Fruit fly (Drosophila melanogaster) whole organism, embryonic: ENCODE results near the gene CG13376.
A peak's percentile ranks its signal among the peaks of the same experiment; 100 is the strongest.

Experiments used
- CG10274 ChIP-seq: fragments of 200-800 bp; sonication (Bioruptor generic); optimal IDR thresholded peaks from 3 replicates; lab custom pipeline; 2017; ENCODE audit warnings: missing biosample characterization, mild to moderate bottlenecking, missing genetic modification characterization
- CG11456 ChIP-seq: fragments of 200-800 bp; sonication (Bioruptor generic); IDR thresholded peaks from 3 replicates; pipeline ENCODE4 v1.3.6; 2022; ENCODE audit warnings: missing biosample characterization, missing genetic modification characterization
- CG11504 ChIP-seq: fragments of 200-800 bp; sonication (Bioruptor generic); optimal IDR thresholded peaks from 3 replicates; lab custom pipeline; 2019; ENCODE audit warnings: missing biosample characterization, mild to moderate bottlenecking, missing genetic modification characterization, moderate library complexity
- CG11560 ChIP-seq: fragments of 200-800 bp; sonication (Bioruptor generic); IDR thresholded peaks from 3 replicates; pipeline ENCODE4 v1.3.6; 2022; ENCODE audit warnings: missing biosample characterization, missing genetic modification characterization
- CG11723 ChIP-seq: fragments of 200-800 bp; sonication (Bioruptor generic); optimal IDR thresholded peaks from 2 replicates; lab custom pipeline; 2017; ENCODE audit warnings: missing biosample characterization, mild to moderate bottlenecking, missing genetic modification characterization
- CG12071 ChIP-seq: fragments of 200-800 bp; sonication (Bioruptor generic); optimal IDR thresholded peaks from 3 replicates; lab custom pipeline; 2018; ENCODE audit warnings: missing biosample characterization, mild to moderate bottlenecking, missing genetic modification characterization
- CG13424 ChIP-seq: fragments of 200-800 bp; sonication (Bioruptor generic); optimal IDR thresholded peaks from 2 replicates; lab custom pipeline; 2019; ENCODE audit warnings: missing biosample characterization, mild to moderate bottlenecking, missing genetic modification characterization, moderate library complexity
- CG16813 ChIP-seq: fragments of 200-800 bp; sonication (Bioruptor generic); IDR thresholded peaks from 3 replicates; pipeline ENCODE4 v1.3.6; 2022; ENCODE audit warnings: missing biosample characterization, missing genetic modification characterization; ENCODE audit not compliant: partially characterized antibody
- CG18262 ChIP-seq: fragments of 200-800 bp; optimal IDR thresholded peaks from 3 replicates; lab custom pipeline; 2019; ENCODE audit warnings: missing biosample characterization, mild to moderate bottlenecking, missing genetic modification characterization, moderate library complexity
- CG2875 ChIP-seq: fragments of 200-800 bp; sonication (Bioruptor generic); optimal IDR thresholded peaks from 2 replicates; lab custom pipeline; 2017; ENCODE audit warnings: missing biosample characterization, mild to moderate bottlenecking, missing genetic modification characterization, missing genetic modification reagents
- CG30020 ChIP-seq: fragments of 200-800 bp; optimal IDR thresholded peaks from 2 replicates; lab custom pipeline; 2019; ENCODE audit warnings: missing biosample characterization, mild to moderate bottlenecking, missing genetic modification characterization, moderate library complexity
- CG30431 ChIP-seq: fragments of 200-800 bp; sonication (Bioruptor generic); optimal IDR thresholded peaks from 2 replicates; lab custom pipeline; 2017; ENCODE audit warnings: missing biosample characterization, missing genetic modification characterization
- CG3281 ChIP-seq: fragments of 200-800 bp; sonication (Bioruptor generic); optimal IDR thresholded peaks from 3 replicates; lab custom pipeline; 2017; ENCODE audit warnings: missing biosample characterization, mild to moderate bottlenecking, missing genetic modification characterization
- CG4424 ChIP-seq: fragments of 200-800 bp; sonication (Bioruptor generic); optimal IDR thresholded peaks from 3 replicates; lab custom pipeline; 2016; ENCODE audit warnings: missing biosample characterization, missing genetic modification characterization
- CG7839 ChIP-seq: fragments of 200-800 bp; sonication (Bioruptor generic); optimal IDR thresholded peaks from 3 replicates; lab custom pipeline; 2018; ENCODE audit warnings: missing biosample characterization, mild to moderate bottlenecking, missing genetic modification characterization, moderate library complexity
- D19B ChIP-seq: fragments of 200-800 bp; sonication (Bioruptor generic); optimal IDR thresholded peaks from 2 replicates; lab custom pipeline; 2017; ENCODE audit warnings: missing biosample characterization, mild to moderate bottlenecking, missing genetic modification characterization
- Doc2 ChIP-seq: fragments of 200-800 bp; sonication (Bioruptor generic); IDR thresholded peaks from 2 replicates; pipeline ENCODE4 v1.3.6; 2022; ENCODE audit warnings: missing biosample characterization, missing genetic modification characterization
- HLH4C ChIP-seq: fragments of 200-800 bp; sonication (Bioruptor generic); IDR thresholded peaks from 3 replicates; pipeline ENCODE4 v1.3.6; 2022; ENCODE audit warnings: missing biosample characterization, missing genetic modification characterization; ENCODE audit not compliant: partially characterized antibody
- Hr78 ChIP-seq, 2 experiments: fragments of 200-800 bp in 1 of 2; fragments of >200 bp in 1 of 2; sonication (Bioruptor generic) in 1 of 2; optimal IDR thresholded peaks; 2 replicates each; lab custom pipeline; 2017 to 2019; ENCODE audit warnings: missing biosample characterization in 2 of 2, missing genetic modification characterization in 2 of 2, mild to moderate bottlenecking in 1 of 2, moderate library complexity in 1 of 2
- Mad ChIP-seq: fragments of 200-800 bp; sonication (Bioruptor generic); optimal IDR thresholded peaks from 2 replicates; lab custom pipeline; 2016; ENCODE audit warnings: missing biosample characterization, missing genetic modification characterization
- Max ChIP-seq: fragments of 200-800 bp; sonication (Bioruptor generic); optimal IDR thresholded peaks from 2 replicates; lab custom pipeline; 2016; ENCODE audit warnings: missing biosample characterization, mild to moderate bottlenecking, missing genetic modification characterization
- Med ChIP-seq: fragments of 200-800 bp; sonication (Bioruptor generic); peaks from one replicate; lab custom pipeline; 2016; ENCODE audit warnings: missing biosample characterization, missing genetic modification characterization, mild to moderate bottlenecking, inconsistent platforms, moderate library complexity
- Mrtf ChIP-seq: fragments of 200-800 bp; sonication (Bioruptor generic); IDR thresholded peaks from 3 replicates; pipeline ENCODE4 v1.3.6; 2022; ENCODE audit warnings: missing biosample characterization, missing genetic modification characterization
- Neu2 ChIP-seq: fragments of 200-800 bp; sonication (Bioruptor generic); optimal IDR thresholded peaks from 3 replicates; lab custom pipeline; 2016; ENCODE audit warnings: missing biosample characterization, missing genetic modification characterization, borderline replicate concordance
- Rfx ChIP-seq: fragments of 200-800 bp; sonication (Bioruptor generic); IDR thresholded peaks from 2 replicates; pipeline ENCODE4 v1.3.6; 2022; ENCODE audit warnings: missing biosample characterization, missing genetic modification characterization
- Six4 ChIP-seq: fragments of 200-800 bp; sonication (Bioruptor generic); optimal IDR thresholded peaks from 2 replicates; lab custom pipeline; 2016; ENCODE audit warnings: missing biosample characterization, missing genetic modification characterization
- Stat92E ChIP-seq, 3 experiments: fragments of >200 bp in 2 of 3; fragments of 200-800 bp in 1 of 3; sonication (Bioruptor generic) in 1 of 3; optimal IDR thresholded peaks; 2 replicates each; lab custom pipeline; 2017 to 2019; ENCODE audit warnings: missing biosample characterization in 3 of 3, missing genetic modification characterization in 3 of 3, mild to moderate bottlenecking in 1 of 3, moderate library complexity in 1 of 3
- cas ChIP-seq: fragments of 200-800 bp; sonication (Bioruptor generic); IDR thresholded peaks from 2 replicates; pipeline ENCODE4 v1.3.6; 2022; ENCODE audit warnings: missing biosample characterization, missing genetic modification characterization
- chinmo ChIP-seq: fragments of 200-800 bp; sonication (Bioruptor generic); IDR thresholded peaks from 4 replicates; pipeline ENCODE4 v1.3.6; 2022; ENCODE audit warnings: missing biosample characterization, missing genetic modification characterization; ENCODE audit not compliant: partially characterized antibody
- crol ChIP-seq: fragments of 200-800 bp; sonication (Bioruptor generic); IDR thresholded peaks from 2 replicates; pipeline ENCODE4 v1.3.6; 2022; ENCODE audit warnings: missing biosample characterization, missing genetic modification characterization
- dimm ChIP-seq: fragments of 200-800 bp; sonication (Bioruptor generic); IDR thresholded peaks from 2 replicates; pipeline ENCODE4 v1.3.6; 2022; ENCODE audit warnings: missing biosample characterization, missing genetic modification characterization
- emc ChIP-seq: fragments of 200-800 bp; sonication (Bioruptor generic); optimal IDR thresholded peaks from 2 replicates; lab custom pipeline; 2016; ENCODE audit warnings: missing biosample characterization, missing genetic modification characterization
- fd96Cb ChIP-seq: fragments of 200-800 bp; sonication (Bioruptor generic); optimal IDR thresholded peaks from 2 replicates; lab custom pipeline; 2018; ENCODE audit warnings: missing biosample characterization, mild to moderate bottlenecking, missing genetic modification characterization, moderate library complexity
- fru ChIP-seq: fragments of >200 bp; optimal IDR thresholded peaks from 2 replicates; lab custom pipeline; 2017
- gce ChIP-seq: fragments of 200-800 bp; sonication (Bioruptor generic); IDR thresholded peaks from 3 replicates; pipeline ENCODE4 v1.3.6; 2022; ENCODE audit warnings: missing biosample characterization, missing genetic modification characterization
- gem ChIP-seq: fragments of 200-800 bp; sonication (Bioruptor generic); optimal IDR thresholded peaks from 2 replicates; lab custom pipeline; 2019; ENCODE audit warnings: missing biosample characterization, mild to moderate bottlenecking, missing genetic modification characterization, moderate library complexity
- gfzf ChIP-seq: fragments of 200-800 bp; sonication (Bioruptor generic); optimal IDR thresholded peaks from 2 replicates; lab custom pipeline; 2016; ENCODE audit warnings: missing biosample characterization, mild to moderate bottlenecking, missing genetic modification characterization, moderate library complexity
- grn ChIP-seq: fragments of 200-800 bp; sonication (Bioruptor generic); optimal IDR thresholded peaks from 3 replicates; lab custom pipeline; 2017; ENCODE audit warnings: missing biosample characterization, missing genetic modification characterization
- gt ChIP-seq: fragments of 200-800 bp; sonication (Bioruptor generic); IDR thresholded peaks from 2 replicates; pipeline ENCODE4 v1.3.6; 2022; ENCODE audit warnings: missing biosample characterization, missing genetic modification characterization
- inv ChIP-seq: fragments of 200-800 bp; sonication (Bioruptor generic); IDR thresholded peaks from 2 replicates; pipeline ENCODE4 v1.3.6; 2022; ENCODE audit warnings: missing biosample characterization, missing genetic modification characterization; ENCODE audit not compliant: partially characterized antibody
- kay ChIP-seq: fragments of 200-800 bp; sonication (Bioruptor generic); optimal IDR thresholded peaks from 2 replicates; lab custom pipeline; 2016; ENCODE audit warnings: missing biosample characterization, missing genetic modification characterization
- lmd ChIP-seq: fragments of 200-800 bp; sonication (Bioruptor generic); IDR thresholded peaks from 2 replicates; pipeline ENCODE4 v1.3.6; 2022; ENCODE audit warnings: missing biosample characterization, missing genetic modification characterization
- prd ChIP-seq, 3 experiments: fragments of >200 bp in 2 of 3; fragments of 200-800 bp in 1 of 3; sonication (Bioruptor generic) in 1 of 3; optimal IDR thresholded peaks in 2 of 3; IDR thresholded peaks in 1 of 3; 2 replicates in 2 of 3; 3 replicates in 1 of 3; pipeline versions ENCODE4 v1.3.6 to Lab custom; 2017 to 2022; ENCODE audit warnings: missing biosample characterization in 1 of 3, missing genetic modification characterization in 1 of 3
- pros ChIP-seq: fragments of 200-800 bp; sonication (Bioruptor generic); optimal IDR thresholded peaks from 3 replicates; lab custom pipeline; 2019; ENCODE audit warnings: missing biosample characterization, mild to moderate bottlenecking, missing genetic modification characterization, moderate library complexity
- sens ChIP-seq: fragments of 200-800 bp; sonication (Bioruptor generic); peaks from one replicate; lab custom pipeline; 2016; ENCODE audit warnings: missing biosample characterization, missing genetic modification characterization
- sna ChIP-seq: fragments of 200-800 bp; sonication (Bioruptor generic); IDR thresholded peaks from 2 replicates; pipeline ENCODE4 v1.3.6; 2022; ENCODE audit warnings: missing biosample characterization, missing genetic modification characterization; ENCODE audit not compliant: partially characterized antibody
- ssp ChIP-seq: fragments of 200-800 bp; sonication (Bioruptor generic); IDR thresholded peaks from 2 replicates; pipeline ENCODE4 v1.3.6; 2022; ENCODE audit warnings: missing biosample characterization, missing genetic modification characterization
- stc ChIP-seq: fragments of 200-800 bp; sonication (Bioruptor generic); IDR thresholded peaks from 2 replicates; pipeline ENCODE4 v1.3.6; 2022; ENCODE audit warnings: missing biosample characterization, missing genetic modification characterization
- sug ChIP-seq: fragments of 200-800 bp; optimal IDR thresholded peaks from 2 replicates; lab custom pipeline; 2019; ENCODE audit warnings: missing biosample characterization, mild to moderate bottlenecking, missing genetic modification characterization, moderate library complexity
- tio ChIP-seq: fragments of 200-800 bp; sonication (Bioruptor generic); optimal IDR thresholded peaks from 2 replicates; lab custom pipeline; 2017; ENCODE audit warnings: missing biosample characterization, missing genetic modification characterization, inconsistent platforms
- unc-4 ChIP-seq: fragments of 200-800 bp; sonication (Bioruptor generic); IDR thresholded peaks from 2 replicates; pipeline ENCODE4 v1.3.6; 2022; ENCODE audit warnings: missing biosample characterization, missing genetic modification characterization; ENCODE audit not compliant: partially characterized antibody

The CG13376 gene

dm6 chrX:293254-293653 is 26.4 kb upstream of the CG13376 start:
- TF ChIP-seq Neu2 (GFP tag; lab: Kevin White, UChicago) (no peak), grn (GFP tag; lab: Kevin White, UChicago) (no peak), Doc2 (GFP tag; lab: Robert Waterston, UW) (no peak), sens (peak; percentile 69), tio (GFP tag; lab: Kevin White, UChicago) (peak; percentile 5), CG3281 (GFP tag; lab: Kevin White, UChicago) (no peak), crol (GFP tag; lab: Robert Waterston, UW) (no peak), lmd (no peak), CG13424 (tag; lab: Kevin White, UChicago) (no peak), Med (GFP tag; lab: Kevin White, UChicago) (peak; percentile 27), CG12071 (no peak), gem (tag; lab: Kevin White, UChicago) (peak; percentile 40), dimm (no peak), CG11504 (tag; lab: Kevin White, UChicago) (peak; percentile 15), inv (GFP tag; lab: Robert Waterston, UW) (no peak), kay (GFP tag; lab: Kevin White, UChicago) (no peak), CG30020 (tag; lab: Kevin White, UChicago) (no peak), sug (no peak), CG10274 (GFP tag; lab: Kevin White, UChicago) (no peak), gfzf (GFP tag; lab: Kevin White, UChicago) (no peak), D19B (no peak), Max (GFP tag; lab: Kevin White, UChicago) (no peak), fd96Cb (tag; lab: Kevin White, UChicago) (no peak), gt (GFP tag; lab: Robert Waterston, UW) (no peak), CG11560 (tag; lab: Robert Waterston, UW) (no peak), stc (no peak), HLH4C (no peak), CG7839 (tag; lab: Kevin White, UChicago) (no peak), CG18262 (peak; percentile 20), Six4 (GFP tag; lab: Kevin White, UChicago) (no peak), prd (optimal IDR thresholded peaks at IDR 0.05; lab: Kevin White, UChicago) (no peak), prd (GFP tag; IDR thresholded peaks at IDR 0.05; lab: Robert Waterston, UW) (no peak), Hr78 (GFP tag; optimal IDR thresholded peaks at IDR 0.05; lab: Kevin White, UChicago) (no peak), emc (GFP tag; lab: Kevin White, UChicago) (no peak), Mrtf (no peak), unc-4 (GFP tag; lab: Robert Waterston, UW) (no peak), pros (GFP tag; lab: Kevin White, UChicago) (no peak), CG2875 (no peak), CG30431 (GFP tag; lab: Kevin White, UChicago) (no peak), CG11723 (no peak), sna (GFP tag; lab: Robert Waterston, UW) (no peak), chinmo (GFP tag; lab: Robert Waterston, UW) (no peak), cas (GFP tag; lab: Robert Waterston, UW) (no peak), CG16813 (GFP tag; lab: Robert Waterston, UW) (no peak), fru (lab: Kevin White, UChicago) (no peak), ssp (GFP tag; lab: Robert Waterston, UW) (no peak), CG11456 (no peak), Rfx (GFP tag; lab: Robert Waterston, UW) (no peak), CG4424 (GFP tag; lab: Kevin White, UChicago) (no peak), Stat92E (GFP tag; optimal IDR thresholded peaks at IDR 0.05; lab: Kevin White, UChicago) (no peak), Mad (GFP tag; lab: Kevin White, UChicago) (no peak), gce (GFP tag; lab: Robert Waterston, UW) (no peak)
